Worm (Caenorhabditis elegans) whole organism, young adult: ENCODE results near the gene srh-244.

Source experiments
- B0336.3 ChIP-seq: fragments of 200-800 bp; sonication (Bioruptor generic); IDR thresholded peaks from 2 replicates; pipeline ENCODE4 v1.3.6; 2022; ENCODE audit warnings: missing genetic modification characterization, missing compliant biosample characterization
- D2030.7 ChIP-seq: fragments of 200-800 bp; sonication (Bioruptor generic); IDR thresholded peaks from 2 replicates; pipeline ENCODE4 v1.3.6; 2022; ENCODE audit warnings: missing genetic modification reagents, missing genetic modification characterization, missing compliant biosample characterization
- F37B4.10 ChIP-seq: fragments of 200-800 bp; sonication (Bioruptor generic); IDR thresholded peaks from 2 replicates; pipeline ENCODE4 v1.3.6; 2022; ENCODE audit warnings: missing genetic modification characterization, missing compliant biosample characterization
- F49E8.2 ChIP-seq: sonication (generic microtip); optimal IDR thresholded peaks from 3 replicates; lab custom pipeline; 2017; ENCODE audit warnings: missing genetic modification characterization, mild to moderate bottlenecking, missing compliant biosample characterization, antibody characterized with exemption, moderate library complexity; ENCODE audit not compliant: insufficient read depth
- F52B5.7 ChIP-seq: sonication (generic microtip); optimal IDR thresholded peaks from 2 replicates; lab custom pipeline; 2016; ENCODE audit warnings: mild to moderate bottlenecking, missing genetic modification characterization, missing compliant biosample characterization
- T07F8.4 ChIP-seq: sonication (generic microtip); optimal IDR thresholded peaks from 2 replicates; lab custom pipeline; 2016; ENCODE audit warnings: mild to moderate bottlenecking, missing genetic modification characterization, moderate library complexity, missing compliant biosample characterization
- Y53F4B.3 ChIP-seq: fragments of 200-800 bp; sonication (Bioruptor generic); IDR thresholded peaks from 2 replicates; pipeline ENCODE4 v1.3.6; 2022; ENCODE audit warnings: missing genetic modification reagents, missing genetic modification characterization, missing compliant biosample characterization
- Y67H2A.10 ChIP-seq: fragments of 200-800 bp; sonication (Bioruptor generic); conservative IDR thresholded peaks from 2 replicates; pipeline ENCODE4 v1.3.6; 2022; ENCODE audit warnings: missing genetic modification reagents, missing genetic modification characterization, missing compliant biosample characterization
- atf-7 ChIP-seq: sonication (generic microtip); optimal IDR thresholded peaks from 2 replicates; lab custom pipeline; 2017; ENCODE audit warnings: mild to moderate bottlenecking, missing genetic modification characterization, missing compliant biosample characterization
- athp-1 ChIP-seq: sonication (generic microtip); optimal IDR thresholded peaks from 2 replicates; lab custom pipeline; 2017; ENCODE audit warnings: mild to moderate bottlenecking, missing genetic modification characterization, missing compliant biosample characterization
- ccch-3 ChIP-seq: fragments of 200-800 bp; sonication (Bioruptor generic); optimal IDR thresholded peaks from 2 replicates; lab custom pipeline; 2018; ENCODE audit warnings: mild to moderate bottlenecking, missing genetic modification characterization, missing compliant biosample characterization
- cebp-1 ChIP-seq, 2 experiments: fragments of 200-800 bp in 1 of 2; sonication (Bioruptor generic) in 1 of 2; sonication (generic microtip) in 1 of 2; IDR thresholded peaks in 1 of 2; optimal IDR thresholded peaks in 1 of 2; 2 replicates each; pipeline versions ENCODE4 v1.3.6 to Lab custom; 2017 to 2022; ENCODE audit warnings: missing compliant biosample characterization in 2 of 2, missing genetic modification characterization in 2 of 2, mild to moderate bottlenecking in 1 of 2, missing genetic modification reagents in 1 of 2, moderate library complexity in 1 of 2
- efl-1 ChIP-seq: fragments of 150-350 bp; optimal IDR thresholded peaks from 2 replicates; lab custom pipeline; 2014; ENCODE audit warnings: missing biosample characterization, missing genetic modification reagents, missing genetic modification characterization
- ets-4 ChIP-seq: fragments of 200-800 bp; sonication (Bioruptor generic); optimal IDR thresholded peaks from 2 replicates; lab custom pipeline; 2018; ENCODE audit warnings: mild to moderate bottlenecking, missing genetic modification characterization, missing compliant biosample characterization
- fkh-3 ChIP-seq: sonication (generic microtip); optimal IDR thresholded peaks from 2 replicates; lab custom pipeline; 2016; ENCODE audit warnings: mild to moderate bottlenecking, missing genetic modification characterization, missing compliant biosample characterization
- gei-17 ChIP-seq: fragments of 200-800 bp; sonication (Bioruptor generic); optimal IDR thresholded peaks from 2 replicates; lab custom pipeline; 2018; ENCODE audit warnings: mild to moderate bottlenecking, missing genetic modification characterization, missing compliant biosample characterization
- him-1 ChIP-seq: sonication (generic microtip); optimal IDR thresholded peaks from 2 replicates; lab custom pipeline; 2016; ENCODE audit warnings: missing genotype, missing genetic modification reagents, missing genetic modification characterization, missing compliant biosample characterization
- hmg-1.2 ChIP-seq: fragments of 200-800 bp; sonication (Bioruptor generic); IDR thresholded peaks from 2 replicates; pipeline ENCODE4 v1.3.6; 2022; ENCODE audit warnings: missing genetic modification reagents, missing genetic modification characterization, missing compliant biosample characterization
- hmg-20 ChIP-seq: fragments of 200-800 bp; sonication (Bioruptor generic); IDR thresholded peaks from 2 replicates; pipeline ENCODE4 v1.3.6; 2022; ENCODE audit warnings: missing genetic modification reagents, missing genetic modification characterization, missing compliant biosample characterization
- hrde-1 ChIP-seq: sonication (generic microtip); optimal IDR thresholded peaks from 2 replicates; lab custom pipeline; 2016; ENCODE audit warnings: missing genetic modification characterization, mild to moderate bottlenecking, missing compliant biosample characterization, moderate library complexity, missing genotype, missing genetic modification reagents, borderline replicate concordance
- lin-26 ChIP-seq: fragments of 200-800 bp; sonication (Bioruptor generic); IDR thresholded peaks from 2 replicates; pipeline ENCODE4 v1.3.6; 2022; ENCODE audit warnings: missing genetic modification reagents, missing genetic modification characterization, missing compliant biosample characterization
- lin-54 ChIP-seq: fragments of 200-800 bp; sonication (Bioruptor generic); optimal IDR thresholded peaks from 2 replicates; lab custom pipeline; 2018; ENCODE audit warnings: mild to moderate bottlenecking, missing genetic modification characterization, missing compliant biosample characterization
- lir-1 ChIP-seq: fragments of 200-800 bp; sonication (Bioruptor generic); conservative IDR thresholded peaks from 2 replicates; pipeline ENCODE4 v1.3.6; 2022; ENCODE audit warnings: missing genetic modification reagents, missing genetic modification characterization, missing compliant biosample characterization
- lsy-27 ChIP-seq: sonication (generic microtip); optimal IDR thresholded peaks from 2 replicates; lab custom pipeline; 2017; ENCODE audit warnings: missing genetic modification characterization, mild to moderate bottlenecking, missing compliant biosample characterization, antibody characterized with exemption, missing genotype, borderline replicate concordance; ENCODE audit not compliant: insufficient read depth
- madf-8 ChIP-seq: fragments of 200-800 bp; sonication (Bioruptor generic); conservative IDR thresholded peaks from 2 replicates; pipeline ENCODE4 v1.3.6; 2022; ENCODE audit warnings: missing genetic modification reagents, missing genetic modification characterization, missing compliant biosample characterization
- mcd-1 ChIP-seq: fragments of 200-800 bp; sonication (Bioruptor generic); IDR thresholded peaks from 2 replicates; pipeline ENCODE4 v1.3.6; 2022; ENCODE audit warnings: missing genetic modification reagents, missing genetic modification characterization, missing compliant biosample characterization
- mxl-1 ChIP-seq: sonication (generic microtip); optimal IDR thresholded peaks from 2 replicates; lab custom pipeline; 2016; ENCODE audit warnings: missing genetic modification characterization, missing compliant biosample characterization
- nfya-1 ChIP-seq: sonication (generic microtip); optimal IDR thresholded peaks from 2 replicates; lab custom pipeline; 2017; ENCODE audit warnings: antibody characterized with exemption, missing compliant biosample characterization, missing genetic modification characterization, borderline replicate concordance; ENCODE audit not compliant: insufficient read depth
- nfya-2 ChIP-seq: fragments of 200-800 bp; sonication (Bioruptor generic); IDR thresholded peaks from 2 replicates; pipeline ENCODE4 v1.3.6; 2022; ENCODE audit warnings: missing genetic modification reagents, missing genetic modification characterization, missing compliant biosample characterization
- nhr-80 ChIP-seq: sonication (generic microtip); optimal IDR thresholded peaks from 2 replicates; lab custom pipeline; 2016; ENCODE audit warnings: missing genetic modification characterization, missing compliant biosample characterization
- snpc-1.1 ChIP-seq: sonication (generic microtip); optimal IDR thresholded peaks from 2 replicates; lab custom pipeline; 2017; ENCODE audit warnings: missing genetic modification characterization, mild to moderate bottlenecking, missing compliant biosample characterization, antibody characterized with exemption, moderate library complexity, missing genotype, missing genetic modification reagents; ENCODE audit not compliant: insufficient read depth
- tbp1 ChIP-seq: fragments of 200-800 bp; sonication (Bioruptor generic); optimal IDR thresholded peaks from 2 replicates; lab custom pipeline; 2018; ENCODE audit warnings: mild to moderate bottlenecking, missing genetic modification characterization, missing compliant biosample characterization
- xnd-1 ChIP-seq: sonication (generic microtip); optimal IDR thresholded peaks from 2 replicates; lab custom pipeline; 2016; ENCODE audit warnings: missing genotype, missing genetic modification reagents, missing genetic modification characterization, missing compliant biosample characterization
- zfh-2 ChIP-seq: fragments of 200-800 bp; sonication (Bioruptor generic); conservative IDR thresholded peaks from 2 replicates; pipeline ENCODE4 v1.3.6; 2022; ENCODE audit warnings: missing genetic modification reagents, missing genetic modification characterization, missing compliant biosample characterization
- zim-3 ChIP-seq: sonication (generic microtip); optimal IDR thresholded peaks from 2 replicates; lab custom pipeline; 2017; ENCODE audit warnings: mild to moderate bottlenecking, missing genetic modification characterization, moderate library complexity, missing compliant biosample characterization
- ztf-22 ChIP-seq: fragments of 200-800 bp; sonication (Bioruptor generic); optimal IDR thresholded peaks from 2 replicates; lab custom pipeline; 2018; ENCODE audit warnings: mild to moderate bottlenecking, missing genetic modification characterization, moderate library complexity, missing compliant biosample characterization
- ztf-26 ChIP-seq: sonication (generic microtip); optimal IDR thresholded peaks from 2 replicates; lab custom pipeline; 2017; ENCODE audit warnings: missing genetic modification characterization, missing compliant biosample characterization
- ztf-28 ChIP-seq: fragments of 200-800 bp; sonication (Bioruptor generic); IDR thresholded peaks from 2 replicates; pipeline ENCODE4 v1.3.6; 2022; ENCODE audit warnings: missing genetic modification reagents, missing genetic modification characterization, missing compliant biosample characterization

The srh-244 gene

DNA sequence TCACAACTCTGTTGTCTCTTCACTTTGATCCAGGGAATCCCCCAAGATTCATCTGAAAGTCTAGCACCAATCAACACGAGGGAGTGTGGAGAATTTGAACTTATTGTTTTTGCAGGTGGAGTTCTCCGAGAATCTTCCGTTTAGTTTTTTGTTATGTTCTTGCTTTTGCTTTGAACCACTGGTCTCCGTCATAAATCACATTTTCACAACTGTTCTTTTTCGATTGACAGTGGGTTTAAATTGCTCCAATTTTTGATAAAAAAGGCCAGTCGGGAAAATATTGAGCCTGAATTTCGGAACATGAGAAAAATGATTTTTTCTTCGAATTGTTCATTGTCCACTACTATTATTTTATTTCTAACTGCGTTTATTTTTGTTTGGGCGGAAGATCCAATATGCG is 21.7 kb upstream of the srh-244 start, which contains the start of gene F10G2.10:
TSS of gene F10G2.10 (plus strand) at position 301 of the 400 bp plus-strand sequence.
- TF ChIP-seq B0336.3 (GFP tag; lab: Robert Waterston, UW): no peak
- TF ChIP-seq F49E8.2: no peak
- TF ChIP-seq nfya-2 (GFP tag; lab: Robert Waterston, UW): no peak
- no peak for TF ChIP-seq lir-1 (GFP tag; lab: Robert Waterston, UW)
- no peak for TF ChIP-seq hrde-1 (tag; lab: Kevin White, UChicago)
- no peak for TF ChIP-seq snpc-1.1 (tag; lab: Kevin White, UChicago)
- TF ChIP-seq gei-17 (GFP tag; lab: Kevin White, UChicago): no peak
- TF ChIP-seq zim-3 (tag; lab: Kevin White, UChicago): no peak
- no peak for TF ChIP-seq him-1 (tag; lab: Kevin White, UChicago)
- TF ChIP-seq ztf-26 (tag; lab: Kevin White, UChicago): no peak

- TF ChIP-seq F37B4.10 (GFP tag; lab: Robert Waterston, UW) (no peak), mxl-1 (tag; lab: Kevin White, UChicago) (no peak), nhr-80 (tag; lab: Kevin White, UChicago) (no peak), cebp-1 (GFP tag; IDR thresholded peaks at IDR 0.05; lab: Robert Waterston, UW) (no peak), cebp-1 (tag; optimal IDR thresholded peaks at IDR 0.05; lab: Kevin White, UChicago) (no peak), Y67H2A.10 (GFP tag; lab: Robert Waterston, UW) (no peak)
Observed at ce11 chrV:7325285-7325684, 18.3 kb upstream of the srh-244 start, which contains the start of gene srx-92. Gene srx-92 (minus strand): TSS chrV:7325385.

DNA sequence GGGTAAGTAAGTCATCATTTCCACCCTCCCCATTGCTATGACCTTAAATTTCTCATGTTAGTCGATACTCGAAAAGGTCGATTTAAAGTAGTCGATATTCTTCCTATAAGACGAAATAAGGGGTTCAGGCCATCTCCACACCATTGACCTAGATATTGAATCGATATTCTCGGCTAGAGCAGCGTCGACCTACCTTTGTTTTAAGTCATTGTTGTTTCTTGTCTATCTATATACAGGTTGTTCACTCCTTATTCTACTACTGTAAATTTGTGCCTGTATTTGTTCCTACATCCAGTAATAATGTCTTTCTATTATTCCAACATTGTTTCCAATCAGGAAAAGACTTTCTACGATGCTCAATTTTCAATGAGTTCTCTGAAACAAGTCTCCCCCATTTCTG is 16.7 kb upstream of the srh-244 start, which contains the start of gene F10G2.4:
TSS of gene F10G2.4 (plus strand) at position 301 of the 400 bp plus-strand sequence.
- TF ChIP-seq efl-1: no peak
- TF ChIP-seq fkh-3 (tag; lab: Kevin White, UChicago): no peak
- no peak for TF ChIP-seq atf-7 (tag; lab: Kevin White, UChicago)
- no peak for TF ChIP-seq Y53F4B.3 (GFP tag; lab: Robert Waterston, UW)
- no peak for TF ChIP-seq ets-4 (GFP tag; lab: Kevin White, UChicago)
- TF ChIP-seq nhr-80 (tag; lab: Kevin White, UChicago): no peak
- no peak for TF ChIP-seq athp-1
- TF ChIP-seq mcd-1 (GFP tag; lab: Robert Waterston, UW): no peak
- TF ChIP-seq madf-8 (GFP tag; lab: Robert Waterston, UW): no peak
- no peak for TF ChIP-seq hmg-20 (GFP tag; lab: Robert Waterston, UW)
- TF ChIP-seq ztf-22: no peak
- TF ChIP-seq cebp-1 (GFP tag; IDR thresholded peaks at IDR 0.05; lab: Robert Waterston, UW): no peak
- TF ChIP-seq cebp-1 (tag; optimal IDR thresholded peaks at IDR 0.05; lab: Kevin White, UChicago): no peak
- TF ChIP-seq F52B5.7 (tag; lab: Kevin White, UChicago): no peak
- no peak for TF ChIP-seq lin-54
- TF ChIP-seq nfya-2 (GFP tag; lab: Robert Waterston, UW): no peak
- TF ChIP-seq lsy-27 (tag; lab: Kevin White, UChicago): no peak
- no peak for TF ChIP-seq ztf-28
- no peak for TF ChIP-seq hmg-1.2

ce11 chrV:7328092-7328491 is 15.5 kb upstream of the srh-244 start, which contains the start of gene clec-7:
Gene clec-7 (plus strand): TSS chrV:7328392.
- TF ChIP-seq ccch-3 (GFP tag; lab: Kevin White, UChicago) (no peak), nhr-80 (tag; lab: Kevin White, UChicago) (no peak), B0336.3 (GFP tag; lab: Robert Waterston, UW) (no peak), nfya-1 (no peak), T07F8.4 (no peak), zfh-2 (GFP tag; lab: Robert Waterston, UW) (no peak), tbp1 (no peak), athp-1 (no peak), xnd-1 (tag; lab: Kevin White, UChicago) (no peak), lin-26 (GFP tag; lab: Robert Waterston, UW) (no peak), D2030.7 (GFP tag; lab: Robert Waterston, UW) (no peak)
